Fruit fly (Drosophila melanogaster) S2 (cell line): ENCODE data around the gene Upf2.
A peak's percentile ranks its signal among the peaks of the same experiment; 100 is the strongest.

Experiments
- CG8478 ChIP-seq: fragments of >200 bp; optimal IDR thresholded peaks from 2 replicates; lab custom pipeline; 2018
- CTCF ChIP-seq, 2 experiments: fragments of >200 bp; optimal IDR thresholded peaks; 2 replicates each; lab custom pipeline; 2018

Gene Upf2

DNA sequence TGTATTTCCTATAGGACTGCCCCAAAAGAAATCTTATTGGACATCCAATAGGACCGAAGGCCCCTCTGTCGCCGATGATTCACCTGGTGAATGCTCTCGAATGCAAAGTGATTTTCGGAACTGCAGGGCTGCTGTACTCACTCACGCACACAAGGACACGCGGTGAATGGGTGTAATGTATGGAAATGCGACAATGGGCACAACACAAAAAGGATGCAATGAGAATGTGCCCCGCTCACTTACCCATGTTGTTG is 25.5 kb upstream of the Upf2 start:
- TF ChIP-seq CTCF (optimal IDR thresholded peaks at IDR 0.05; lab: Kevin White, UChicago) = no peak
- no peak for TF ChIP-seq CG8478

DNA sequence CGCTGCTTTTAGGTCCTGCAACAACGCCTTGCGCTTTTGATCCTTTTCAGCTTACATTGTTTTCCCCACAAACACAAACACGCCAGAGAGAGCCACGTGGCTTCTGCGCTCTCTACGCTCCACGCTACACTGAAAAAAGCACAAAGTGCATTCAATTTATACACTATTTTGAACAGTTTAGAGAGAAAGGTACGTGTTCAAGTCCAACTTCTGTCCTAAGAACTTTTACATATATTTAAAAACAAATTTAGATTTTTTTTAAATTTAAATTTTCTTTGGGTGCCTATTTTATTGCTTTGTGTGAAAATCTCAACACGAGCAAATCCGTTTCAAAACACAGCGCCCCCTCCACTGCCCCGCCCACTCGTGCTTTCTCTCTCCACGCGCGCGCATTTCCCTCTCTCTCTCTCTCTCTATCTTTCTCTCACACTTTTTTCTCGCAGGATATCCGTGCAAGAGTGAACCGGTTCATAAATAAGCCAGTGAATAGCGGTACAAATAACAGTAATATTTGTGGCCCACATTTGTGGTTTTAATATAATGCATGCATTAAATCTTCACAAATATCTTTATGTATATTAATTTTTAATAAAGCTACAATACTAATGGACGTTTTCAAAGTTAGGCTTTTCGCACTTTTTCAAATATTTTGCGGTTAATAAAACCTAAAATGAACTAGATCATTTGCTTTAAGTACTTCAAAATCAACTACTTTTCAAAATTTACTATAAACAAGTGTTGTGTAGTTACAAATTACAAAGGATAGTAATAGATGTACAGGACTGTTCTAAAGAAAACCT is 25.0 kb upstream of the Upf2 start:
- no peak for TF ChIP-seq CG8478
- TF ChIP-seq CTCF (optimal IDR thresholded peaks at IDR 0.05; lab: Kevin White, UChicago) = no peak

DNA sequence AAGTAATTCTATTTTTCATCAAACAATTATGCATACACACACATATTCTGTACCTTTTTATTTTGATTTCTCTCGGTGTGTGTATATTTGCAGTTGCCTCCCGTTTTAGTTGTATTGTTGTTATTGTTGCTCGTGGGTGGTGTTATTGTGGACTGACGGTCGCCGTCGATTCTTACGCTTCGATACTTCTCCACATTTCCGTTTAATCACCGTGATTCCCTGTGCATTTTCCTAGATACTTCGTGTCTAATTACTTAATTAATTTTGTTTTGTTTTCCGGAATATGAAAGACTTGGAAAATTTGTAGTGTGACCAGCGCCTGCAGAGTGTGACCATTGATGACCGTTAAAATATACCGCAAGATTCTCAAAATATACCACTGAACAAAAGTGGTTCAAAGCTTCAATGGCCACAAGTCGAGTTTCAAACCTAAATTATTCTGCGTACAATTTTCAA is 18.5 kb upstream of the Upf2 start, which contains the start of gene UbcE2H:
Gene UbcE2H (minus strand): TSS at position 343 of the 456 bp plus-strand sequence.
- TF ChIP-seq CG8478 = no peak
- TF ChIP-seq CTCF (optimal IDR thresholded peaks at IDR 0.05; lab: Kevin White, UChicago) = peak in 1 of 2 experiments; percentile 50

DNA sequence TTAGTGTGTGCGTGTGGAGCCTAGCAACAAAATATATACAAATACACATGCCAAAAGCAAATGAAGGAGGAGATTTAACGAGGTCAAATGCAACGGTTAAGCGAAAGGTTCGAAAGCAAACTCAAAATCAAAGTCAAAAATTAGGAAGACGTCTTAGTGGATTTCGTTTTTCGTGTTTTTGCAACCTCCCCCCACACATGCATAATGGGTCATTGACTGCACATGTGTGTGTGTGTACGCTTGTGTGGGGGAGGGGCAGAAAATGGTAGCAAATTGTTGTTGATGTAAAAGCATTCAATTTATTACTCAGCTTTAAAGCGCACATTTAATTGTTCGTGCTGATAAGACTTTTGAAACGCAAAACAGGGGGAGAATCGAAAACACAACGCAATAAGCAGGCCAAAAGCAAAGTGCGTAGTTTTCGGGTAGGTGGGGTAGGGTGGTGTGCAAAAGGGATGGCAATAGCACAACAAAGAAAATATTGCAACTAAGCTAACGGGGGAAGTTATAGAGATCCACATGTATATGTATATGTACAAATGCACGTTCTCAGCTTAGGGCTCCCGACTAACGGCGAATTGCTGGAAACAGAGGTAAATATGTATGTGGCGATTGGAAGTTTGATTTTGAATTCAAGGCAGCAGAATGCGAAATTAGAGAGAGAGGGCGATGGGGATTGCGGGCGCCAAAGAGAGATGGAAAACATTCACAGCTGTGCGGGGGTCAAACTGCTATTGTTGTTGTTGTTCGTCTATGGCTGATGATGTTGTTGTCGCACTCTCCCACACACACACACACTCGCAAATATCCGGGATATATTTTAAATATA is 17.8 kb upstream of the Upf2 start:
- no peak for TF ChIP-seq CTCF (optimal IDR thresholded peaks at IDR 0.05; lab: Kevin White, UChicago)
- TF ChIP-seq CG8478 = no peak

DNA sequence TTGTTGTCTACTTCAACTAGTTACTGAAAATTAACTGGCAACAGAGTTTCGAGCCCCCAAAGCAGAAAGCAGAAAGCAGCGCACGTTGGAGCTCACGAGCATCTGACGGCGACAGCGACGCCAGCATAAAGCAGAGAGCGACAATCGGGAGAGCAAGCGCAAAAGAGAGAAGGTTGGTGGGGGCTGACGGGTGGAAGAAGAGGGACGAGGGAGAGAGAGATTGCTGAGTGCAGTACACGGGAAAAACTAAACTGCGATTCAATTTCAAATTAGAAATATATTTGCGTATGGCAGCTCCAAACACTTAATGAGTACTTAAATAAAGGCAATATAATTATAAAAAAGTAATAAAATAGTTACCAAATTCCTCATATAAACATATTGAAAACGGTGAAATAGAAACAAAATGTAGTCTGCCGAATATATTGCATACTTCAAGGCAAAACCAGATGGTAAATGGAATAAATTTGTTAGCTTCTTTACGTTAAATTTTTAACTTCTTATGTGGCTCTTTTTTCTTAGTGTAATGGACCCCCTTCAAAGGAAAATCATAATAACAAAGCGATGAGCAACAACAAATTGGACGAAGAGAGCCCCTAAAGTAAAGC is 16.9 kb upstream of the Upf2 start:
- no peak for TF ChIP-seq CG8478
- no peak for TF ChIP-seq CTCF (optimal IDR thresholded peaks at IDR 0.05; lab: Kevin White, UChicago)

DNA sequence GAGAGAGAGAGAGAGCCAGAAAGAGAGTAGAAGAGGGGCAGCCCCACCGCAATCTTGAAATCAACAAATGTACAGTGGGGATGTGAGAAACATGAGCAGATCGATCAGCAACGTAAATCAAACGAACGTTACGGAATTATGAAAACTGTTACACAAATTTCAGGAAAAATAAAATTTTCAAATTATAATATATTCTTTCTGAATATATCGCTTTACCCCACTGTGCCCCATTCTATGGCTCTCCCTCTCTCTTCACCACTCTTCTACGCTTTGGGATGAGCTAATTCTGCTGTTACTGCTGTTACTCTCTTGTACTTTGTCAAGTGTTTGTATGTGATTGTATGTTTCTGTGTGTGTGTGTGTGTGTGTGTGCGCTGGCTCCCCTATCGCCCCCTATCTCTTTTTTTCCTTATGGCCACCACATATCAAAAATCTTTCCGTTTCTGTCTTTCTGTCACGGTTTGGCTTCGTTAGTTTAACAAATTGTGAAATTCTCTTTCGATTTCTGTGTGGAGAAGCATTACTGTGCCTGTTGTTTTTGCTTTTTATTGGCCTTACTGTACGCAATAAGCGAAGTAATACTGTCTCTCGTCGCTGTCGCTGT is 15.9 kb upstream of the Upf2 start:
- TF ChIP-seq CG8478 (no peak), CTCF (optimal IDR thresholded peaks at IDR 0.05; lab: Kevin White, UChicago) (no peak)

DNA sequence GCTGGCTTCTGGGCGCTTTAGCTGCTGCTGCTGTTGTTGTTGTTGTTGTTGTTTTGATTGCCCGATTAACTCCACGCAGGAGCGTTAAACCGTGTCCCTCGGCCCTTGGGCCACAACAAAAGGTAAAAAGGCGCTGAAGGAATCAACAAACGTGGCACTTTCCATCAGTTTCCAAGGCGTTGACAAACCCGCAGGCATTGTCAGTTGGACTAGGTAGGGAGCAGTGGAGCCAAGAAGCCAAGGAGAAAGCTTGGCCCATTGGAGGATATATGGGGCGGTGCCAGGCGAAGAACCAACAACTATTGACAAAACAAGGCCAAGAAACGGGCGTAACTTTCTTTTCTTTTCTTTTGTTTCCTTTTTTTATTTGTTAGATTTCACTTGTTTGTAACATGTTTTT is 11.8 kb upstream of the Upf2 start, which contains the start of gene CG2256:
Gene CG2256 (minus strand): TSS at position 101 of the 400 bp plus-strand sequence.
- TF ChIP-seq CG8478 (no peak), CTCF (optimal IDR thresholded peaks at IDR 0.05; lab: Kevin White, UChicago) (no peak)

DNA sequence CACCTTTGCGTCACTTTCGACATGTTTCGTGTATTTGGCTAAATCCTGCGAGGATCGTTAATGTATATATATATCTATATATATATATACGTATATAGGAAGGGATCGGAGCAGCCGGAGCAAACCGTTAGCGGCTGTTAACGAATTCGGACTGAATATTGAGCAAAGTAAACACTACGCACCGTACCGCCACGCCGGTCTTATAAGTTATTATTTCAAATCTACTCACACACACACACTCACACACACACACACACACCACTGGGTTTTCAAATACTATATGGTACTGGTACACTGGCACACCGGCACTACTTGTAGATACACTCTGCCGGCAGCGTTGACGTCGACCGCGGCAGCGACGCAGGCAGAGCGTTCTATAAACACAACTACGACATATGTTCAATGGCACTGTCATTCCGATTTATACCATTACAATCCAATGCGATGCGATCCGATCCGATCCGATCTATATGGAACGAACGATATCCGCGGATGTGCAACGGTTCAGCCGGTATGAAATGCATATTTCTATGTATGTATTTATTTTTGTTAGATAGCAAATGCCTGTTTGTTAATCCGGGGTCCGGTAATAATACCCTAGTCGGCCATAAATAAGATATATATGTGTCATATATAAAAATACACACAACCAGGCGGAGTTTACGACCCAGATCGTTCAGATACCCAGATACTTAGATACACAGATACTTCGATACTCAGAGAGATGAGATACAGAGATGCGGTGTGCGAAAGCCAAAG is 6.3 kb upstream of the Upf2 start, which contains the start of gene Ldsdh1:
Gene Ldsdh1 (minus strand): TSS at position 179 of the 759 bp plus-strand sequence.
- no peak for TF ChIP-seq CG8478
- no peak for TF ChIP-seq CTCF (optimal IDR thresholded peaks at IDR 0.05; lab: Kevin White, UChicago)

DNA sequence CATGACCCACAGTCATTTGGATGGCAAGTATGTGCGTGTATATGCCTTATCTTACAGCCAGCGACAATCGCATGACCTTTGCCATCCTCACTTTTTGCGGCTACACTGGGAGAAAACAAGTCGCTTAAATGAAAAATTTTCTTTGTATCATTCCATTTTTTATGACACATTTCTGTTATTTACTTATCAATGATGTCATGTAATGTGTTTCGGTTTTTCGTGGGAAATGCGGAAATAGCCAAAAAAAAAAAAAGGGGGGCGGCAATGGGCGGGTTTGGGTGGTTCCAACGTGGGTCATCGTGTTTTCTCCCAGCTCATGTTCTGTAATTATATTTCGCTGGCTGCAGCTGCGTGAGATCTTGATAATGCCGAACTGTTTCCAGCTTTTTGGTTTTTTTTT is 4.9 kb upstream of the Upf2 start:
- no peak for TF ChIP-seq CG8478
- TF ChIP-seq CTCF (optimal IDR thresholded peaks at IDR 0.05; lab: Kevin White, UChicago) = no peak

DNA sequence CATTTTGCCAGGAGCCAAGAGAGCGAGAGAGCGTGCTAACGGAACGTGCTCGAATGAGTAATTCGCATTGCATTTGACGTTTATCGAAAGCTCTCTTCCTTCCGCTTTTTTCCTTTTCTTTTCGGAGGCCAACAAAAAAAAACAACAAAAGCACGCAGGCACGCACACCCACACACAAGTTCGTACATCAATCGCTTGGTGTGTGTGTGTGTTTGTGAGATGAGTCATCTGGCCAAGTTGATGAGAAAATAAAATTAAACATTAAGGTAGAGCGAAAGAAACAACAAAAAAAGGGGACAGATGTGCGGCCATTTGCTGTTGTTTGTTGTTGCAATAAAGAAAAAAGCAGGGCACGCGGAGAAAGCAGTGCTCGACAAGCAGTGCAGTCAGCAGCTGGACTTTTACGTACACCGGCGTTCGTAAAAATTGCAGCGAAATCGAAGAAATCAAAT is 12.0 kb downstream of the Upf2 start:
- TF ChIP-seq CG8478 (no peak), CTCF (optimal IDR thresholded peaks at IDR 0.05; lab: Kevin White, UChicago) (no peak)

DNA sequence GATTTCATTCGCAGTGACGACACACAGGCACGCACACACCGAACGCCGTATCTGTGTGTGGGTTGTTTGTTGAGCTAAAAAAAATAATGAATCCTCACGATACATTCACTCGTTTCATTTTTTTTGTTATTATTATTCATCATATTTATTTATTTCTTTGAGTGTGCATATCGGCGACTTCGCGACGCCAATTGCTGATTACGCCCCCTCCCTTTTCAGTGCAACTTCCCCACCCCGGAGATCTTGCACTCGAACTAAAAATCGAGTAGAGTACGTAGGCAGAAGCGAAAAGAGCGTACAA is 13.1 kb downstream of the Upf2 start:
- no peak for TF ChIP-seq CTCF (optimal IDR thresholded peaks at IDR 0.05; lab: Kevin White, UChicago)
- no peak for TF ChIP-seq CG8478

DNA sequence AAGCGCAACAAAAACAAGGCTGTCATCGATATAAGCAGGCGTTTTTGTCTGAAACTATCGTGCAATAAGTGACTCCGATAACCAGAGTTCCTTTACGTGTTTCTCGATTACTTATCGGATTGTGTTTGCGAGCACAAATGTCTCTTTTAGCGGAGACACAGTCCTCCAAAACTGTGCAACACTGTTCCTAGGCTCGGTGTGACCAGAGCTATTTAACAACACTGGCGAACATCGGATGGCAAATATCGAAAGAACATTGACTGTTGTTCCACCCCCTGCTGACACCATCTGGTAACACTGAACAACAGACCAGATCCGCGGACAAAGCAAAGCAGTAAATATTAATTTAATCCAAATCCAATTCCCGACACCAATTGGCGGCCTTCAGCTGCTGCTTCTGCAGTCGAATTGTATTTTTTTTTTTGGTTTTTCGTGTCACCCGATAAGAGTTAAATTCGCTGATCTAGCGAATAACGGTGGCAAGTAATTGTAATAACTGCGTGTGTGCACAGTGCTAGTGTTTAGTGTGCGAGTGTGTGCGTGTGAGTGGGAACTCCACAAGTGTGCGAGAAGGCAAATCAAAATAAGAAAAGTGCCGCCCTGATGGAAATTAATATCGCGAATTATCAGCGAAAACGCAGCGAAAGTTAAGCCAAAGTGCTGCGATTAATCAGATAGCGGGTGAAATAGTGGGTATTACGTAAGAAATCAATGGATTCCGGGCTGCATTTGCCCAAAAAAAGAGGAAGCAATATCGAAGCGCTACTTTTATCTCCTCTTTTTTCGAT is 13.7 kb downstream of the Upf2 start, which contains the start of gene mys:
Gene mys (plus strand): TSS at position 254 of the 788 bp plus-strand sequence.
- TF ChIP-seq CG8478 (no peak), CTCF (optimal IDR thresholded peaks at IDR 0.05; lab: Kevin White, UChicago) (peak; percentile 66)

DNA sequence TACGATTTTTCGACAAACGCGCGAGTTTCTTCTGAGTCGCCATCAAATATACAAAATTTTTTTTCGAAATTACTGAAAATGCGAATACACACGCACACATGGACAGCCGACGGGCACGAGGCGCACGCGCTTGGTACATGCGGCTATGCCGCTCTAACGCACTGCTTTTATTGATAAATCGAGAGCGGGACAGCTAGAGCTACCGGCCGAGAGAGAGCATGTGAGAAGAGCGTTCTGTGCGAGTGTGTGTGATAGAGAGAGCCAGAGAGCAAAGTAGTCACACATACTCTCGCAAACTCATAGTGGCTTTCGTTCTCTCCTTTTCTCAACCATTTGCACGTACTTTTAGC is 14.4 kb downstream of the Upf2 start:
- TF ChIP-seq CG8478 = peak; percentile 14
- peak in 1 of 2 experiments; percentile 39 for TF ChIP-seq CTCF (optimal IDR thresholded peaks at IDR 0.05; lab: Kevin White, UChicago)
